Fruit fly (Drosophila melanogaster) whole organism, embryonic: Measurements from ENCODE around the gene CG9184.

Experiments
- CG10274 ChIP-seq: fragments of 200-800 bp; sonication (Bioruptor generic); optimal IDR thresholded peaks from 3 replicates; lab custom pipeline; 2017; ENCODE audit warnings: missing biosample characterization, mild to moderate bottlenecking, missing genetic modification characterization
- CG11456 ChIP-seq: fragments of 200-800 bp; sonication (Bioruptor generic); IDR thresholded peaks from 3 replicates; pipeline ENCODE4 v1.3.6; 2022; ENCODE audit warnings: missing biosample characterization, missing genetic modification characterization
- CG13424 ChIP-seq: fragments of 200-800 bp; sonication (Bioruptor generic); optimal IDR thresholded peaks from 2 replicates; lab custom pipeline; 2019; ENCODE audit warnings: missing biosample characterization, mild to moderate bottlenecking, missing genetic modification characterization, moderate library complexity
- CG16813 ChIP-seq: fragments of 200-800 bp; sonication (Bioruptor generic); IDR thresholded peaks from 3 replicates; pipeline ENCODE4 v1.3.6; 2022; ENCODE audit warnings: missing biosample characterization, missing genetic modification characterization; ENCODE audit not compliant: partially characterized antibody
- CG16815 ChIP-seq: fragments of 200-800 bp; sonication (Bioruptor generic); optimal IDR thresholded peaks from 3 replicates; lab custom pipeline; 2017; ENCODE audit warnings: missing biosample characterization, mild to moderate bottlenecking, missing genetic modification characterization
- CG17328 ChIP-seq: fragments of 200-800 bp; sonication (Bioruptor generic); IDR thresholded peaks from 2 replicates; pipeline ENCODE4 v1.3.6; 2022; ENCODE audit warnings: missing biosample characterization, missing genetic modification characterization
- CG17912 ChIP-seq: fragments of 200-800 bp; sonication (Bioruptor generic); optimal IDR thresholded peaks from 2 replicates; lab custom pipeline; 2018; ENCODE audit warnings: missing biosample characterization, mild to moderate bottlenecking, missing genetic modification characterization
- CG18619 ChIP-seq: fragments of 200-800 bp; sonication (Bioruptor generic); optimal IDR thresholded peaks from 3 replicates; lab custom pipeline; 2017; ENCODE audit warnings: missing biosample characterization, mild to moderate bottlenecking, missing genetic modification characterization
- CG2116 ChIP-seq: fragments of 200-800 bp; sonication (Bioruptor generic); optimal IDR thresholded peaks from 3 replicates; lab custom pipeline; 2018; ENCODE audit warnings: missing biosample characterization, mild to moderate bottlenecking, missing genetic modification characterization
- CG30431 ChIP-seq: fragments of 200-800 bp; sonication (Bioruptor generic); optimal IDR thresholded peaks from 2 replicates; lab custom pipeline; 2017; ENCODE audit warnings: missing biosample characterization, missing genetic modification characterization
- CG31365 ChIP-seq: fragments of 200-800 bp; sonication (Bioruptor generic); optimal IDR thresholded peaks from 2 replicates; lab custom pipeline; 2018; ENCODE audit warnings: missing biosample characterization, mild to moderate bottlenecking, missing genetic modification characterization
- CG31388 ChIP-seq: fragments of 200-800 bp; sonication (Bioruptor generic); optimal IDR thresholded peaks from 2 replicates; lab custom pipeline; 2016; ENCODE audit warnings: missing biosample characterization, missing genetic modification characterization
- CG31441 ChIP-seq: fragments of 200-800 bp; sonication (Bioruptor generic); IDR thresholded peaks from 2 replicates; pipeline ENCODE4 v1.3.6; 2022; ENCODE audit warnings: missing biosample characterization, missing genetic modification characterization
- CG3163 ChIP-seq: fragments of 200-800 bp; sonication (Bioruptor generic); optimal IDR thresholded peaks from 3 replicates; lab custom pipeline; 2016; ENCODE audit warnings: missing biosample characterization, missing genetic modification characterization
- CG32772 ChIP-seq: fragments of 200-800 bp; sonication (Bioruptor generic); IDR thresholded peaks from 2 replicates; pipeline ENCODE4 v1.3.6; 2022; ENCODE audit warnings: missing biosample characterization, missing genetic modification characterization
- CG6765 ChIP-seq: fragments of 200-800 bp; sonication (Bioruptor generic); optimal IDR thresholded peaks from 3 replicates; lab custom pipeline; 2017; ENCODE audit warnings: missing biosample characterization, mild to moderate bottlenecking, missing genetic modification characterization
- CG7745 ChIP-seq: fragments of 200-800 bp; sonication (Bioruptor generic); optimal IDR thresholded peaks from 2 replicates; lab custom pipeline; 2018; ENCODE audit warnings: missing biosample characterization, mild to moderate bottlenecking, missing genetic modification characterization, moderate library complexity
- CG7928 ChIP-seq: fragments of 200-800 bp; sonication (Bioruptor generic); optimal IDR thresholded peaks from 2 replicates; lab custom pipeline; 2017; ENCODE audit warnings: missing biosample characterization, mild to moderate bottlenecking, missing genetic modification characterization
- CG9437 ChIP-seq: fragments of 200-800 bp; sonication (Bioruptor generic); optimal IDR thresholded peaks from 2 replicates; lab custom pipeline; 2018; ENCODE audit warnings: missing biosample characterization, mild to moderate bottlenecking, missing genetic modification characterization
- CG9609 ChIP-seq: fragments of 200-800 bp; sonication (Bioruptor generic); optimal IDR thresholded peaks from 3 replicates; lab custom pipeline; 2016; ENCODE audit warnings: missing biosample characterization, missing genetic modification characterization
- D ChIP-seq, 2 experiments: fragments of 200-800 bp in 1 of 2; fragments of >200 bp in 1 of 2; sonication (Bioruptor generic) in 1 of 2; optimal IDR thresholded peaks; 2 replicates in 1 of 2; 3 replicates in 1 of 2; lab custom pipeline; 2017; ENCODE audit warnings: mild to moderate bottlenecking in 1 of 2, missing biosample characterization in 1 of 2, missing genetic modification characterization in 1 of 2, missing genetic modification reagents in 1 of 2
- E2f2 ChIP-seq: fragments of 200-800 bp; sonication (Bioruptor generic); IDR thresholded peaks from 2 replicates; pipeline ENCODE4 v1.3.6; 2022; ENCODE audit warnings: missing biosample characterization, missing genetic modification characterization
- H2.0 ChIP-seq: fragments of 200-800 bp; sonication (Bioruptor generic); IDR thresholded peaks from 2 replicates; pipeline ENCODE4 v1.3.6; 2022; ENCODE audit warnings: missing biosample characterization, missing genetic modification characterization
- Lim3 ChIP-seq: fragments of 200-800 bp; sonication (Bioruptor generic); IDR thresholded peaks from 2 replicates; pipeline ENCODE4 v1.3.6; 2022; ENCODE audit warnings: missing biosample characterization, missing genetic modification characterization
- MTF-1 ChIP-seq: fragments of 200-800 bp; sonication (Bioruptor generic); optimal IDR thresholded peaks from 2 replicates; lab custom pipeline; 2018; ENCODE audit warnings: missing biosample characterization, mild to moderate bottlenecking, missing genetic modification characterization, borderline replicate concordance
- PHDP ChIP-seq: fragments of 200-800 bp; sonication (Bioruptor generic); optimal IDR thresholded peaks from 3 replicates; lab custom pipeline; 2018; ENCODE audit warnings: missing biosample characterization, mild to moderate bottlenecking, missing genetic modification characterization, moderate library complexity
- Ptx1 ChIP-seq: fragments of 200-800 bp; sonication (Bioruptor generic); IDR thresholded peaks from 2 replicates; pipeline ENCODE4 v1.3.6; 2022; ENCODE audit warnings: missing biosample characterization, missing genetic modification characterization
- Ravus ChIP-seq: fragments of 200-800 bp; sonication (Bioruptor generic); IDR thresholded peaks from 2 replicates; pipeline ENCODE4 v1.3.6; 2022; ENCODE audit warnings: missing biosample characterization, missing genetic modification characterization
- Vsx1 ChIP-seq: fragments of 200-800 bp; sonication (Bioruptor generic); optimal IDR thresholded peaks from 2 replicates; lab custom pipeline; 2017; ENCODE audit warnings: missing biosample characterization, mild to moderate bottlenecking, missing genetic modification characterization, missing genetic modification reagents
- ac ChIP-seq: fragments of 200-800 bp; sonication (Bioruptor generic); optimal IDR thresholded peaks from 3 replicates; lab custom pipeline; 2017; ENCODE audit warnings: missing biosample characterization, mild to moderate bottlenecking, missing genetic modification characterization
- bcd ChIP-seq: fragments of 200-800 bp; sonication (Bioruptor generic); optimal IDR thresholded peaks from 2 replicates; lab custom pipeline; 2017; ENCODE audit warnings: missing biosample characterization, mild to moderate bottlenecking, missing genetic modification characterization
- br ChIP-seq: fragments of >200 bp; optimal IDR thresholded peaks from 2 replicates; lab custom pipeline; 2017
- bsh ChIP-seq, 2 experiments: fragments of 200-800 bp; sonication (Bioruptor generic); optimal IDR thresholded peaks; 2 replicates each; lab custom pipeline; 2017 to 2018; ENCODE audit warnings: mild to moderate bottlenecking in 2 of 2, missing biosample characterization in 2 of 2, missing genetic modification characterization in 2 of 2, moderate library complexity in 1 of 2
- btn ChIP-seq: fragments of 200-800 bp; sonication (Bioruptor generic); optimal IDR thresholded peaks from 2 replicates; lab custom pipeline; 2016; ENCODE audit warnings: missing biosample characterization, missing genetic modification characterization
- caup ChIP-seq: fragments of 200-800 bp; sonication (Bioruptor generic); optimal IDR thresholded peaks from 3 replicates; lab custom pipeline; 2017; ENCODE audit warnings: missing biosample characterization, mild to moderate bottlenecking, missing genetic modification characterization, moderate library complexity; ENCODE audit not compliant: severe bottlenecking
- cg ChIP-seq: fragments of 200-800 bp; sonication (Bioruptor generic); optimal IDR thresholded peaks from 3 replicates; lab custom pipeline; 2019; ENCODE audit warnings: missing biosample characterization, mild to moderate bottlenecking, missing genetic modification characterization, moderate library complexity
- chif ChIP-seq, 2 experiments: fragments of 200-800 bp; sonication (Bioruptor generic); optimal IDR thresholded peaks; 3 replicates each; lab custom pipeline; 2016; ENCODE audit warnings: missing biosample characterization in 2 of 2, missing genetic modification characterization in 2 of 2
- cwo ChIP-seq: fragments of 200-800 bp; sonication (Bioruptor generic); optimal IDR thresholded peaks from 3 replicates; lab custom pipeline; 2017; ENCODE audit warnings: missing biosample characterization, missing genetic modification characterization, mild to moderate bottlenecking, moderate library complexity, missing genetic modification reagents
- ewg ChIP-seq: fragments of 200-800 bp; sonication (Bioruptor generic); optimal IDR thresholded peaks from 3 replicates; lab custom pipeline; 2017; ENCODE audit warnings: mild to moderate bottlenecking, missing biosample characterization, missing genetic modification reagents, missing genetic modification characterization
- gfzf ChIP-seq: fragments of 200-800 bp; sonication (Bioruptor generic); optimal IDR thresholded peaks from 2 replicates; lab custom pipeline; 2016; ENCODE audit warnings: missing biosample characterization, mild to moderate bottlenecking, missing genetic modification characterization, moderate library complexity
- inv ChIP-seq: fragments of 200-800 bp; sonication (Bioruptor generic); IDR thresholded peaks from 2 replicates; pipeline ENCODE4 v1.3.6; 2022; ENCODE audit warnings: missing biosample characterization, missing genetic modification characterization; ENCODE audit not compliant: partially characterized antibody
- jing ChIP-seq: fragments of 200-800 bp; sonication (Bioruptor generic); optimal IDR thresholded peaks from 2 replicates; lab custom pipeline; 2018; ENCODE audit warnings: missing biosample characterization, mild to moderate bottlenecking, missing genetic modification characterization
- maf-S ChIP-seq: fragments of 200-800 bp; sonication (Bioruptor generic); optimal IDR thresholded peaks from 2 replicates; lab custom pipeline; 2016; ENCODE audit warnings: missing biosample characterization, missing genetic modification characterization
- pho ChIP-seq: fragments of 200-800 bp; sonication (Bioruptor generic); optimal IDR thresholded peaks from 2 replicates; lab custom pipeline; 2016; ENCODE audit warnings: missing biosample characterization, missing genetic modification characterization
- psq ChIP-seq: fragments of 200-800 bp; sonication (Bioruptor generic); optimal IDR thresholded peaks from 2 replicates; lab custom pipeline; 2017; ENCODE audit warnings: missing biosample characterization, missing genetic modification characterization
- scrt ChIP-seq: fragments of 200-800 bp; sonication (Bioruptor generic); optimal IDR thresholded peaks from 2 replicates; lab custom pipeline; 2018; ENCODE audit warnings: missing biosample characterization, mild to moderate bottlenecking, missing genetic modification characterization, moderate library complexity
- sima ChIP-seq: fragments of 200-800 bp; sonication (Bioruptor generic); optimal IDR thresholded peaks from 2 replicates; lab custom pipeline; 2016; ENCODE audit warnings: missing biosample characterization, missing genetic modification characterization
- so ChIP-seq: fragments of 200-800 bp; sonication (Bioruptor generic); IDR thresholded peaks from 3 replicates; pipeline ENCODE4 v1.3.6; 2022; ENCODE audit warnings: missing biosample characterization, missing genetic modification characterization
- ttk ChIP-seq: fragments of 200-800 bp; sonication (Bioruptor generic); IDR thresholded peaks from 2 replicates; pipeline ENCODE4 v2.1.2; 2022; ENCODE audit warnings: missing biosample characterization, missing genetic modification characterization
- vnd ChIP-seq: fragments of 200-800 bp; sonication (Bioruptor generic); IDR thresholded peaks from 3 replicates; pipeline ENCODE4 v1.3.6; 2022; ENCODE audit warnings: missing biosample characterization, missing genetic modification characterization; ENCODE audit not compliant: partially characterized antibody

The CG9184 gene

DNA sequence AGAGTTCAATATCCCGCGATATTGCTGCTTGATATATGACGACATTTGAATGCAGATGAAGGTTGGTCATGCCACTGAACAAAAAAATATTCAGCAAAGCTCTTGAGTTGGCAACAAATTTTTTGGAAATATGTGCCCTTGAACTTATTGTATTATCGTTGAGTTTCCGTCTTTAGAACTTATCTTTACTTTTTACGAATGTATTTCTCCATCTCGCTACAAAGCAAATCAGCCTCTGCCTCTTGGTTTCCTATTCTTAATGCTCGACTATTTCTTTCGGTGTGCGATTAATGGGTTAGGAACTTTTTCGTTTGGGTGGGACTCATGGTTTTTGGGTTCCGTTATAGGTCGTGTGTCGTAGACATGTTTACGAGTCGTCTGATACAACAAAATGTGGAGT, 530 bp upstream of the CG9184 start (continued):
- TF ChIP-seq Lim3 (GFP tag; lab: Robert Waterston, UW) (peak; percentile 25; the same call in 1 of the 2 replicates), CG18619 (GFP tag; lab: Kevin White, UChicago) (peak; percentile 5), scrt (peak; percentile 21), E2f2 (GFP tag; lab: Robert Waterston, UW) (peak; percentile 47; the same call in 1 of the 2 replicates), ac (GFP tag; lab: Kevin White, UChicago) (no peak), bsh (GFP tag; optimal IDR thresholded peaks at IDR 0.05; lab: Kevin White, UChicago) (peak in 1 of 2 experiments; percentile 95), chif (GFP tag; optimal IDR thresholded peaks at IDR 0.05; lab: Kevin White, UChicago) (peak; percentile 79 to 87), CG31388 (GFP tag; lab: Kevin White, UChicago) (peak; percentile 18), PHDP (peak; percentile 73), CG30431 (peak; percentile 68), so (0 out of 3 replicates have a peak, but pooled peaks have one; percentile 45), cg (GFP tag; lab: Kevin White, UChicago) (no peak), ttk (GFP tag; lab: Robert Waterston, UW) (peak; percentile 32; the same call in 1 of the 2 replicates), CG7745 (tag; lab: Kevin White, UChicago) (no peak), CG31441 (peak; percentile 71), CG17912 (GFP tag; lab: Kevin White, UChicago) (no peak), Ptx1 (peak; percentile 41), bcd (peak; percentile 56), btn (peak; percentile 33), CG17328 (GFP tag; lab: Robert Waterston, UW) (peak; percentile 84), CG32772 (GFP tag; lab: Robert Waterston, UW) (peak; percentile 69), CG6765 (no peak), CG3163 (peak; percentile 54), H2.0 (GFP tag; lab: Robert Waterston, UW) (peak; percentile 68), cwo (peak; percentile 22), br (lab: Kevin White, UChicago) (no peak), CG11456 (GFP tag; lab: Robert Waterston, UW) (0 out of 3 replicates have a peak, but pooled peaks have one; percentile 50), psq (GFP tag; lab: Kevin White, UChicago) (no peak), CG31365 (tag; lab: Kevin White, UChicago) (peak; percentile 1), maf-S (GFP tag; lab: Kevin White, UChicago) (no peak), CG13424 (tag; lab: Kevin White, UChicago) (peak; percentile 76), CG16813 (no peak), CG9609 (peak; percentile 58), pho (peak; percentile 11), Ravus (GFP tag; lab: Robert Waterston, UW) (no peak), CG2116 (GFP tag; lab: Kevin White, UChicago) (peak; percentile 13), D (optimal IDR thresholded peaks at IDR 0.05; lab: Kevin White, UChicago) (no peak), D (GFP tag; optimal IDR thresholded peaks at IDR 0.05; lab: Kevin White, UChicago) (peak; percentile 65), Vsx1 (GFP tag; lab: Kevin White, UChicago) (peak; percentile 3), gfzf (GFP tag; lab: Kevin White, UChicago) (no peak), CG9437 (peak; percentile 60), CG7928 (GFP tag; lab: Kevin White, UChicago) (no peak), CG16815 (GFP tag; lab: Kevin White, UChicago) (peak; percentile 52), sima (GFP tag; lab: Kevin White, UChicago) (no peak), caup (peak; percentile 24), MTF-1 (GFP tag; lab: Kevin White, UChicago) (peak; percentile 35), ewg (GFP tag; lab: Kevin White, UChicago) (peak; percentile 56), inv (GFP tag; lab: Robert Waterston, UW) (no peak), vnd (GFP tag; lab: Robert Waterston, UW) (no peak), CG10274 (GFP tag; lab: Kevin White, UChicago) (no peak), jing (GFP tag; lab: Kevin White, UChicago) (no peak)
